Fruit fly (Drosophila melanogaster) whole organism, wandering third instar larva: ENCODE data around the gene Tmtc4.

Experiments
- Abd-B ChIP-seq: fragments of >200 bp; optimal IDR thresholded peaks from 2 replicates; lab custom pipeline; 2017; ENCODE audit warnings: missing biosample characterization, missing genetic modification characterization
- CG32264 ChIP-seq: fragments of 200-800 bp; sonication (Bioruptor generic); optimal IDR thresholded peaks from 2 replicates; lab custom pipeline; 2016; ENCODE audit warnings: missing biosample characterization, missing genetic modification characterization
- CG9705 ChIP-seq: fragments of 200-800 bp; sonication (Bioruptor generic); optimal IDR thresholded peaks from 2 replicates; lab custom pipeline; 2018; ENCODE audit warnings: missing biosample characterization, mild to moderate bottlenecking, missing genetic modification characterization
- Dfd ChIP-seq: fragments of >200 bp; optimal IDR thresholded peaks from 2 replicates; lab custom pipeline; 2017; ENCODE audit warnings: missing biosample characterization, missing genetic modification characterization
- Dif ChIP-seq: fragments of 200-275, 200-300 bp; sonication (Bioruptor generic); optimal IDR thresholded peaks from 2 replicates; lab custom pipeline; 2018; ENCODE audit warnings: missing biosample characterization, missing genetic modification characterization; ENCODE audit not compliant: partially characterized antibody
- GATAd ChIP-seq: sonication (Bioruptor generic); optimal IDR thresholded peaks from 2 replicates; lab custom pipeline; 2016; ENCODE audit warnings: missing biosample characterization, missing genetic modification characterization
- HLH106 ChIP-seq: fragments of 200-800 bp; optimal IDR thresholded peaks from 3 replicates; lab custom pipeline; 2019; ENCODE audit warnings: missing biosample characterization, mild to moderate bottlenecking, missing genetic modification characterization, moderate library complexity
- Hnf4 ChIP-seq: fragments of 200-800 bp; sonication (Bioruptor generic); optimal IDR thresholded peaks from 2 replicates; lab custom pipeline; 2016; ENCODE audit warnings: missing biosample characterization, mild to moderate bottlenecking, missing genetic modification characterization
- Hr78 ChIP-seq: fragments of >200 bp; optimal IDR thresholded peaks from 2 replicates; lab custom pipeline; 2017; ENCODE audit warnings: missing biosample characterization, missing genetic modification characterization
- Hr83 ChIP-seq: fragments of 200-300 bp; sonication (Bioruptor generic); optimal IDR thresholded peaks from 2 replicates; lab custom pipeline; 2016; ENCODE audit warnings: missing biosample characterization, mild to moderate bottlenecking, missing genetic modification characterization, moderate library complexity; ENCODE audit not compliant: poor library complexity, severe bottlenecking
- Jra ChIP-seq: sonication (Bioruptor generic); optimal IDR thresholded peaks from 2 replicates; lab custom pipeline; 2016; ENCODE audit warnings: missing biosample characterization, missing genetic modification characterization
- Mio ChIP-seq: sonication (Bioruptor generic); optimal IDR thresholded peaks from 2 replicates; lab custom pipeline; 2016; ENCODE audit warnings: missing biosample characterization, missing genetic modification characterization
- Myc ChIP-seq: fragments of >200 bp; optimal IDR thresholded peaks from 2 replicates; lab custom pipeline; 2017
- N ChIP-seq: fragments of >200 bp; optimal IDR thresholded peaks from 2 replicates; lab custom pipeline; 2018; ENCODE audit warnings: missing biosample characterization, missing external identifiers, missing genetic modification characterization
- OdsH ChIP-seq: fragments of 200-800 bp; sonication (Bioruptor generic); optimal IDR thresholded peaks from 2 replicates; lab custom pipeline; 2016; ENCODE audit warnings: missing biosample characterization, mild to moderate bottlenecking, missing genetic modification characterization
- Rel ChIP-seq, 2 experiments: fragments of 200-800 bp; sonication (Bioruptor generic) in 1 of 2; optimal IDR thresholded peaks; 2 replicates in 1 of 2; 3 replicates in 1 of 2; lab custom pipeline; 2016 to 2019; ENCODE audit warnings: mild to moderate bottlenecking in 2 of 2, missing biosample characterization in 2 of 2, missing genetic modification characterization in 2 of 2, moderate library complexity in 1 of 2
- Sp1 ChIP-seq: fragments of 200-800 bp; sonication (Bioruptor generic); optimal IDR thresholded peaks from 3 replicates; lab custom pipeline; 2019; ENCODE audit warnings: missing biosample characterization, mild to moderate bottlenecking, missing genetic modification characterization, moderate library complexity
- br ChIP-seq: fragments of 200-800 bp; sonication (Bioruptor generic); optimal IDR thresholded peaks from 2 replicates; lab custom pipeline; 2016; ENCODE audit warnings: missing biosample characterization, missing genetic modification characterization
- dmrt93B ChIP-seq: fragments of 200-800 bp; sonication (Bioruptor generic); optimal IDR thresholded peaks from 2 replicates; lab custom pipeline; 2018; ENCODE audit warnings: missing biosample characterization, mild to moderate bottlenecking, missing genetic modification characterization
- dsf ChIP-seq: sonication (Bioruptor generic); optimal IDR thresholded peaks from 2 replicates; lab custom pipeline; 2016; ENCODE audit warnings: missing biosample characterization, missing genetic modification characterization, borderline replicate concordance
- ey ChIP-seq: fragments of 200-800 bp; sonication (Bioruptor generic); optimal IDR thresholded peaks from 2 replicates; lab custom pipeline; 2016; ENCODE audit warnings: missing biosample characterization, missing genetic modification characterization
- foxo ChIP-seq, 2 experiments: fragments of 200-800 bp; sonication (Bioruptor generic); optimal IDR thresholded peaks; 2 replicates in 1 of 2; 3 replicates in 1 of 2; lab custom pipeline; 2016 to 2017; ENCODE audit warnings: missing biosample characterization in 2 of 2, missing genetic modification characterization in 2 of 2
- jim ChIP-seq: fragments of 175-275, 200-325 bp; sonication (Bioruptor generic); optimal IDR thresholded peaks from 2 replicates; lab custom pipeline; 2016; ENCODE audit warnings: missing biosample characterization, mild to moderate bottlenecking, missing genetic modification characterization
- pan ChIP-seq: fragments of >200 bp; optimal IDR thresholded peaks from 2 replicates; lab custom pipeline; 2017
- psq ChIP-seq: fragments of 200-800 bp; sonication (Bioruptor generic); optimal IDR thresholded peaks from 3 replicates; lab custom pipeline; 2017; ENCODE audit warnings: missing biosample characterization, mild to moderate bottlenecking, missing genetic modification characterization, moderate library complexity
- sage ChIP-seq: fragments of 200-800 bp; sonication (Bioruptor generic); optimal IDR thresholded peaks from 2 replicates; lab custom pipeline; 2016; ENCODE audit warnings: missing biosample characterization, mild to moderate bottlenecking, missing genetic modification characterization
- sv ChIP-seq: fragments of 200-800 bp; sonication (Bioruptor generic); optimal IDR thresholded peaks from 3 replicates; lab custom pipeline; 2016; ENCODE audit warnings: missing biosample characterization, missing genetic modification characterization
- tai ChIP-seq: sonication (Bioruptor generic); optimal IDR thresholded peaks from 2 replicates; lab custom pipeline; 2016; ENCODE audit warnings: missing biosample characterization, missing genetic modification characterization
- usp ChIP-seq: fragments of >200 bp; optimal IDR thresholded peaks from 2 replicates; lab custom pipeline; 2017; ENCODE audit warnings: missing biosample characterization, missing genetic modification characterization
- woc ChIP-seq: sonication (Bioruptor generic); optimal IDR thresholded peaks from 2 replicates; lab custom pipeline; 2016; ENCODE audit warnings: missing biosample characterization, mild to moderate bottlenecking, missing genetic modification characterization

Tmtc4 gene

DNA sequence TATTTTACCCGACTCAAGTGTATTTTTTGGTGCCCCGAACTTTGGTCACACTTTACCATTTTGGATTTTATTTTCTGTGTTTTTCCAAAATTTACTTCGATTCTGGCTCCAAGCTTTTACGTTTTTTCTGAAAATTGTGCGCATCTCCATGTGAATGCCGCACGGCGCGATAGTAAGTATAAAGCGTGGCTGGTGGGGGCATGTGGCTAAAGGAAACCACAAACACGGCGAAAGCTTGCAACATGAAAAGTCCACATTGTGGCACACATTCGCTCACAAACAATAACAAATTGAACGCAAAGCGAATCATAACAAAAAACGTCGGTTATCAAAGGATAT, 30.3 kb upstream of the Tmtc4 start, which contains the start of gene ear:
ear (plus strand) TSS at position 10 of the 339 bp plus-strand sequence.
- TF ChIP-seq Hr83 (GFP tag; lab: Kevin White, UChicago) (no peak), Rel (GFP tag; optimal IDR thresholded peaks at IDR 0.05; lab: Kevin White, UChicago) (no peak), Rel (tag; optimal IDR thresholded peaks at IDR 0.05; lab: Kevin White, UChicago) (peak; percentile 14), jim (no peak), Sp1 (GFP tag; lab: Kevin White, UChicago) (no peak), GATAd (no peak)

DNA sequence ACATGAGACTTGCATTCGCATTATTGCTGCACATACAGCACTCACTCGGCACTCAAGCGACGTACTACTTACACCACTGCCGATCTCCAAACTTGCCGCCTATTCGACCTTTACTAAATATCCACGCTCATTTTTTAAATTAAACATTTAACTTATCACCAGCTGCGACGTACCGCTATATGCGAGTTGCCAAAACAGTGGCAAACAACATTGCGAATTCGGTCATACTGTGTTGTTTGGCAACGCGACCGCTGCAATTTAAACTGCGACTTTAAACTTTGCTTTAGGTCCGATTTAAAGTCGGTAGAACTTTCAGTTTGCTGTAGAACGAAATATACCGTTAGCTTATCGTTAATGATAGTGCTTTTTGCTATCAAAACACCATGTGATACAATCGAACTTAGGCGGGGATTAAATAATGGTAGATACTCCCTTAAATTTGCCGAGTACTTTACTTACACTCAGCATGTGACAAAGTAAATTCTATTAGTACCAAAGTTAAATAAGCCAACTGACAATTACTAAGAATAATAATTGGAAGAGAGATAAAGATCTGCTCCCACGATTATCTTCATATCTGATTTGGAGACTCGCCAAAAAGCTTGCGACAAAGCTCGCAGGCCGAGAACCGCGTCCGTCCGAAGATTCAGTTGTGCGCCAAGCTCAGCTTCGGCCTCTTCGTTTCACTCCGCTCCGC, 22.8 kb upstream of the Tmtc4 start, which contains the start of the genes CG6236 and ea:
CG6236 (minus strand) TSS at position 187 of the 697 bp plus-strand sequence.
ea (plus strand) TSS at position 647 of the 697 bp plus-strand sequence.
- TF ChIP-seq Myc (lab: Kevin White, UChicago) (peak; percentile 66), foxo (GFP tag; optimal IDR thresholded peaks at IDR 0.05; lab: Kevin White, UChicago) (no peak)

DNA sequence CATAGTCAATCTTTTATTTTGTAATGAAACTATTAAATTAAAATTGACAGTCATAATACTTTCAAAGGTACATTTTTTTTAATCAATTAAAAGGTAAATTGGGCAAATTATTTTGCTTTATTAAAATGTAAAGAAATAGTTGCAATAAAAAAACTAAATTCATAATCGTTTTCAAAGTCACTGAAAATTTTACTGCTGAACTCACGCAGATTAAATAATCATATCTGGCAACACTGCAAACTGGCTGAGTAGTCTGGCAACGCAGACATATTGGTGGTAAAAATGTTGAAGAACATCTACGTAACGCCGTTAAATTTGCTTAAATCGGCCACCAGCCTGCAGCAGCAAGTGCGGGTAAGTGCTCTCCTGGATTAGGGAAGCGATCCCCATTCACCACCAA, 20.6 kb upstream of the Tmtc4 start, which contains the start of gene mRpL9:
mRpL9 (plus strand) TSS at position 267 of the 400 bp plus-strand sequence.
- no peak for TF ChIP-seq Dfd (GFP tag; lab: Kevin White, UChicago)
- peak; percentile 56 for TF ChIP-seq Hr83 (GFP tag; lab: Kevin White, UChicago)
- TF ChIP-seq Hr78 (GFP tag; lab: Kevin White, UChicago) = no peak
- no peak for TF ChIP-seq Mio
- TF ChIP-seq HLH106 (tag; lab: Kevin White, UChicago) = peak; percentile 57
- TF ChIP-seq OdsH = peak; percentile 8
- TF ChIP-seq psq (GFP tag; lab: Kevin White, UChicago) = no peak
- TF ChIP-seq Hnf4 (GFP tag; lab: Kevin White, UChicago) = no peak
- no peak for TF ChIP-seq sage (GFP tag; lab: Kevin White, UChicago)
- TF ChIP-seq ey (GFP tag; lab: Kevin White, UChicago) = peak; percentile 28
- no peak for TF ChIP-seq Jra
- TF ChIP-seq Abd-B = no peak
- TF ChIP-seq Dif = no peak
- TF ChIP-seq dmrt93B (GFP tag; lab: Kevin White, UChicago) = no peak
- no peak for TF ChIP-seq woc (GFP tag; lab: Kevin White, UChicago)
- no peak for TF ChIP-seq usp (GFP tag; lab: Kevin White, UChicago)
- no peak for TF ChIP-seq tai (GFP tag; lab: Kevin White, UChicago)
- TF ChIP-seq CG9705 (GFP tag; lab: Kevin White, UChicago) = no peak
- TF ChIP-seq Rel (GFP tag; optimal IDR thresholded peaks at IDR 0.05; lab: Kevin White, UChicago) = no peak
- no peak for TF ChIP-seq Rel (tag; optimal IDR thresholded peaks at IDR 0.05; lab: Kevin White, UChicago)
- no peak for TF ChIP-seq dsf

DNA sequence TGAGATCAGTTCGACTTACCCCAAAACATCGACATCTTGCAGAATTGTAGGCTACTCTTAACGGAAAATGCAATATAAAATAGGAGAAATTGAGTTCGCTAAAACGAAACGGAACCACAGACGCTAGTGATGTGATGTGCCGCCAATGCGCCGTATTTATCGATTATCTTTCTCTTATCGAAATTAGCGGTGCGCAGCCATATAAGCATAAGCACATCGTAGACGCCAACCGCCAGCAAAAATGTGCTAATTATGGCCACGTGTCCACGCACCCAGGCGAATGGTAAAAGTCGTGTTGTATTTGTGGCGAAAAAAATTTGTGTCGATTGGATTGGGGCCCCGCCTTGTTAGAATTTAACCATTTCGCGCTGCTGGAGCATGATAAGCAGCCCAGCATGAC, 18.0 kb upstream of the Tmtc4 start, which contains the start of the genes Fkbp39 and Cyfip:
Fkbp39 (minus strand) TSS at position 140 of the 400 bp plus-strand sequence.
Cyfip (plus strand) TSS at position 273 of the 400 bp plus-strand sequence.
- no peak for TF ChIP-seq N (GFP tag; lab: Kevin White, UChicago)
- TF ChIP-seq sage (GFP tag; lab: Kevin White, UChicago) = no peak
- no peak for TF ChIP-seq CG32264
- no peak for TF ChIP-seq Rel (GFP tag; optimal IDR thresholded peaks at IDR 0.05; lab: Kevin White, UChicago)
- TF ChIP-seq Rel (tag; optimal IDR thresholded peaks at IDR 0.05; lab: Kevin White, UChicago) = peak; percentile 47
- peak; percentile 37 for TF ChIP-seq OdsH
- no peak for TF ChIP-seq pan
- no peak for TF ChIP-seq tai (GFP tag; lab: Kevin White, UChicago)
- peak; percentile 22 for TF ChIP-seq Sp1 (GFP tag; lab: Kevin White, UChicago)
- TF ChIP-seq Hr78 (GFP tag; lab: Kevin White, UChicago) = no peak
- TF ChIP-seq sv (GFP tag; lab: Kevin White, UChicago) = peak; percentile 21
- TF ChIP-seq psq (GFP tag; lab: Kevin White, UChicago) = peak; percentile 4
- no peak for TF ChIP-seq dmrt93B (GFP tag; lab: Kevin White, UChicago)
- peak; percentile 79 for TF ChIP-seq Myc (lab: Kevin White, UChicago)
- TF ChIP-seq Hr83 (GFP tag; lab: Kevin White, UChicago) = peak; percentile 86
- peak; percentile 49 for TF ChIP-seq HLH106 (tag; lab: Kevin White, UChicago)
- TF ChIP-seq, all 38 proteins: peak for 8

DNA sequence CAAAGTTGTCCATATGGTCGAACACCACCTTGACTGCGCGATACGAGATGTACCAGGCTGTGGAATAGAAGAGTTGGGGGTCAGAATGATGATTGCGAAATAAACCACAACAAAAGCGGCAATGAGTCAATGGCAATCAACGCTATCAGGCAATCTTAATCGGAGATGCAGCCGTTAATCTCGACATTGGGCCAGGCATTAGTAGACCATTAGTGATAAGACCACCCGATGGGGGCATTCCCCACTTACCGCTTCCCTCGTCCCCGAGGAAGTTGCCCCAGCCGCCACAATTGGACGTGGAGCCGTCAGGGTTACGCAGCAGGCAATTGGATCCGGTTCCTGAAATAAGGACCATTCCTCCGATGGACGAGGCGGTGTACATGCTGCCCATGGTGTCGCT, 11.9 kb upstream of the Tmtc4 start:
- TF ChIP-seq psq (GFP tag; lab: Kevin White, UChicago) (no peak), br (GFP tag; lab: Kevin White, UChicago) (no peak), usp (GFP tag; lab: Kevin White, UChicago) (no peak), Rel (GFP tag; optimal IDR thresholded peaks at IDR 0.05; lab: Kevin White, UChicago) (no peak), Rel (tag; optimal IDR thresholded peaks at IDR 0.05; lab: Kevin White, UChicago) (peak; percentile 76), jim (no peak), Abd-B (no peak)
